Worm (Caenorhabditis elegans) whole organism, L1 larva: ENCODE results near the gene K10G6.5.

Experiments
- aha-1 ChIP-seq: fragments of 150-350 bp; optimal IDR thresholded peaks from 2 replicates; lab custom pipeline; 2014; ENCODE audit warnings: missing biosample characterization, missing genetic modification characterization
- ceh-82 ChIP-seq, 3 experiments: fragments of 150-350 bp in 1 of 3; sonication (generic microtip) in 2 of 3; optimal IDR thresholded peaks; 2 replicates each; lab custom pipeline; 2014 to 2017; ENCODE audit warnings: missing biosample characterization in 3 of 3, missing genetic modification characterization in 3 of 3
- egl-27 ChIP-seq, 2 experiments: fragments of 150-350 bp in 1 of 2; sonication (generic microtip); optimal IDR thresholded peaks; 3 replicates each; lab custom pipeline; 2017 to 2018; ENCODE audit warnings: missing biosample characterization in 2 of 2, missing genetic modification characterization in 2 of 2, missing genetic modification reagents in 2 of 2
- elt-3 ChIP-seq, 6 experiments: fragments of 150-350 bp in 1 of 6; sonication (generic microtip); optimal IDR thresholded peaks; 2 replicates each; lab custom pipeline; 2017 to 2018; ENCODE audit warnings: missing biosample characterization in 6 of 6, missing genetic modification characterization in 6 of 6, inconsistent platforms in 1 of 6
- fkh-10 ChIP-seq: sonication (generic microtip); optimal IDR thresholded peaks from 2 replicates; lab custom pipeline; 2017; ENCODE audit warnings: missing biosample characterization, missing genetic modification reagents, missing genetic modification characterization
- fkh-4 ChIP-seq: sonication (generic microtip); optimal IDR thresholded peaks from 2 replicates; lab custom pipeline; 2016; ENCODE audit warnings: missing compliant biosample characterization, missing genetic modification characterization, borderline replicate concordance
- lin-15B ChIP-seq: fragments of 150-350 bp; sonication (generic microtip); optimal IDR thresholded peaks from 3 replicates; lab custom pipeline; 2014; ENCODE audit warnings: missing biosample characterization, missing genetic modification characterization
- nhr-237 ChIP-seq: fragments of 150-350 bp; optimal IDR thresholded peaks from 2 replicates; lab custom pipeline; 2014; ENCODE audit warnings: missing biosample characterization, missing genetic modification characterization
- nhr-47 ChIP-seq: sonication (generic microtip); optimal IDR thresholded peaks from 2 replicates; lab custom pipeline; 2016; ENCODE audit warnings: mild to moderate bottlenecking, missing genetic modification characterization, moderate library complexity, missing compliant biosample characterization
- nhr-71 ChIP-seq: sonication (generic microtip); optimal IDR thresholded peaks from 2 replicates; lab custom pipeline; 2016; ENCODE audit warnings: mild to moderate bottlenecking, missing genetic modification characterization, moderate library complexity, missing compliant biosample characterization
- pqm-1 ChIP-seq: sonication (generic microtip); optimal IDR thresholded peaks from 3 replicates; lab custom pipeline; 2017; ENCODE audit warnings: missing biosample characterization, missing genetic modification characterization
- unc-62 ChIP-seq: fragments of 150-350 bp; optimal IDR thresholded peaks from 2 replicates; lab custom pipeline; 2014; ENCODE audit warnings: missing biosample characterization, missing genetic modification reagents, missing genetic modification characterization

DNA sequence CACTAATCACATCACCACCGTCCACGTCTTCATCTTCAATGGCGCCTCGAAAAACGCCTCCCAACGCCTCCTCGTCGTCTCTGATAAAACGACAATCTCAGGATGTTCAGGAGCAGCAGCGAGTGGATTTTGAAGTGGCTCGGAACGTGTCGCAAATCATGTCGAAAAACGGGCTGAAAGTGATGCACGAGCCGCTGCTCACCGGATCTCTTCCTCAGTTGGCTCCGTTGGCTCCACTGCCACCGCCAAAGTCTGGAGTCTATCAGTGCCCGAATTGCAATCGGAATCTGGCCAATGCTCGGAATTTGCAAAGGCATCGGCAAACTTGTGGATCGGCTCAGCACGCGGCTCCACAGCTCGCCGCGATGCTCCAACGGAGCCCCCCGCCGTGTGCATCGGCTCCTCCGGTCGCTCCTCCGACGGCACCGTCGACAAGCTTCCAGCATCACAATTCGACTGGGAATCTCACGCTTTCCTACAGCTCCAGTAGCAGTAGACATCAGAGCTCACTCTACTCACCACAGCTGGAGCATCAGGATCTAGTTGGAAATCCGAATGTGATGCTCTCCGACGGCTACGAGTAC, 22.7 kb upstream of the K10G6.5 start:
- TF ChIP-seq nhr-237 (tag; lab: Kevin White, UChicago) = no peak
- no peak for TF ChIP-seq unc-62 (GFP tag; lab: Kevin White, UChicago)
- TF ChIP-seq fkh-4 (tag; lab: Kevin White, UChicago) = no peak
- no peak for TF ChIP-seq elt-3 (tag; optimal IDR thresholded peaks at IDR 0.05; lab: Kevin White, UChicago)
- TF ChIP-seq nhr-71 (tag; lab: Kevin White, UChicago) = no peak
- no peak for TF ChIP-seq lin-15B (tag; lab: Kevin White, UChicago)
- no peak for TF ChIP-seq aha-1 (tag; lab: Kevin White, UChicago)
- no peak for TF ChIP-seq nhr-47 (tag; lab: Kevin White, UChicago)
- no peak for TF ChIP-seq ceh-82 (tag; optimal IDR thresholded peaks at IDR 0.05; lab: Kevin White, UChicago)
- no peak for TF ChIP-seq egl-27 (tag; optimal IDR thresholded peaks at IDR 0.05; lab: Kevin White, UChicago)
- TF ChIP-seq fkh-10 = no peak
- no peak for TF ChIP-seq pqm-1
